Worm (Caenorhabditis elegans) whole organism, L4/young adult: ENCODE measurements around the gene nhr-247.

Experiments
- W03F9.2 ChIP-seq: fragments of 150-350 bp; optimal IDR thresholded peaks from 2 replicates; lab custom pipeline; 2014; ENCODE audit warnings: missing biosample characterization, missing genetic modification characterization
- him-1 ChIP-seq: sonication (generic microtip); optimal IDR thresholded peaks from 2 replicates; lab custom pipeline; 2016; ENCODE audit warnings: missing genotype, missing genetic modification reagents, missing genetic modification characterization, missing compliant biosample characterization

- TF ChIP-seq W03F9.2 (tag; lab: Kevin White, UChicago): no peak
- TF ChIP-seq him-1 (tag; lab: Kevin White, UChicago): no peak
Observed at ce11 chrV:15352376-15352775, 29.6 kb downstream of the nhr-247 start, which contains the start of gene srx-58.
